Fruit fly (Drosophila melanogaster): ENCODE results near the gene Drak.
A peak's percentile ranks its signal among the peaks of the same experiment; 100 is the strongest.

The Drak gene

DNA sequence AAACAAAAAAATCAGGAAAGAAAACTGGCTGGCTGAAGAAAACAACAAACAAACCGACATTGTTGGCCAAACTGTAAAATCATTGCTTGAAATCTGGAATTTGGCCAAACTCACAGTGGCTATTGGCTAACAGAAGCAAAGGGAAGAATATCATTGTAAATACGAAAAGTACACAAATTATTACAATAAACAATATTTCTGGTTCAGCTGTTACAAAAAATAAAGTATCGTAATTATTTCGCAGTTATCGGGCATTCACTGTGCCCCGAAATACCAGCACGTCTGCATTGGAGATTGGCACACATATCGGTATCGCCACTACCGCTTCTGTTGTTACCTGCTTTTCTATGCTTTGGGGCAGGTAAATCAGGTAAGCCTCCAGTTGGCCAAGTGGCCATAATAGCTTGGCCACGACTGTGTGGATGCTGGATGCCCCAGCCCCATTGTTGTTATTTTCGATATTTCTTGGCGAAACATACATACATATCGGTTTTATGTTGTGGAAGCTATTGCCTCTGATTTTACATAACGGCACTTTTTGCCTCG, 41.8 kb upstream of the Drak start (continued):
- peak; percentile 65 for TF ChIP-seq CG17359 (tag; optimal IDR thresholded peaks at IDR 0.05)
- no peak for TF ChIP-seq CG10431 (GFP tag; optimal IDR thresholded peaks at IDR 0.05)
- no peak for TF ChIP-seq CG10654 (GFP tag; optimal IDR thresholded peaks at IDR 0.05)
- no peak for TF ChIP-seq Sry-β (GFP tag; optimal IDR thresholded peaks at IDR 0.05)
- TF ChIP-seq Sox100B (GFP tag; optimal IDR thresholded peaks at IDR 0.05): no peak
- TF ChIP-seq dati (GFP tag; IDR thresholded peaks at IDR 0.05): no peak
- no peak for TF ChIP-seq ro (GFP tag; IDR thresholded peaks at IDR 0.05)
- TF ChIP-seq gem (tag; optimal IDR thresholded peaks at IDR 0.05): peak; percentile 63
- TF ChIP-seq CG31441 (GFP tag; IDR thresholded peaks at IDR 0.05): no peak
- no peak for TF ChIP-seq B-H2 (GFP tag; optimal IDR thresholded peaks at IDR 0.05)
- no peak for TF ChIP-seq CG16863 (GFP tag; optimal IDR thresholded peaks at IDR 0.05)
- peak; percentile 66 for TF ChIP-seq dmrt99B (tag; optimal IDR thresholded peaks at IDR 0.05)
- no peak for TF ChIP-seq Bdp1 (GFP tag; optimal IDR thresholded peaks at IDR 0.05)
- 0 out of 3 replicates have a peak, but pooled peaks have one; percentile 43 for TF ChIP-seq zfh1 (GFP tag; IDR thresholded peaks at IDR 0.05)
- no peak for TF ChIP-seq tna (GFP tag; IDR thresholded peaks at IDR 0.05; ENCODE audit: partially characterized antibody)
- TF ChIP-seq Scr (GFP tag; IDR thresholded peaks at IDR 0.05; ENCODE audit: partially characterized antibody): no peak
- peak; percentile 32 for TF ChIP-seq Fer2 (tag; optimal IDR thresholded peaks at IDR 0.05)
- TF ChIP-seq Stat92E (GFP tag; optimal IDR thresholded peaks at IDR 0.05): no peak
- no peak for TF ChIP-seq CG1832 (GFP tag; optimal IDR thresholded peaks at IDR 0.05)
- TF ChIP-seq rib (GFP tag; IDR thresholded peaks at IDR 0.05): peak; percentile 20; the same call in 1 of the 2 replicates
- TF ChIP-seq ham (GFP tag; IDR thresholded peaks at IDR 0.05): no peak
- TF ChIP-seq BEAF-32 (GFP tag; optimal IDR thresholded peaks at IDR 0.05): no peak
- TF ChIP-seq repo (GFP tag; optimal IDR thresholded peaks at IDR 0.05): no peak
- TF ChIP-seq twi (tag; optimal IDR thresholded peaks at IDR 0.05): no peak
- no peak for TF ChIP-seq CG16813 (GFP tag; IDR thresholded peaks at IDR 0.05; ENCODE audit: partially characterized antibody)
- TF ChIP-seq Dbx (GFP tag; IDR thresholded peaks at IDR 0.05): peak; percentile 33; the same call in 1 of the 3 replicates
- no peak for TF ChIP-seq Atf3 (GFP tag; optimal IDR thresholded peaks at IDR 0.05)
- peak; percentile 24 for TF ChIP-seq CG1792 (GFP tag; optimal IDR thresholded peaks at IDR 0.05)
- peak; percentile 25 for TF ChIP-seq zfh2 (GFP tag; optimal IDR thresholded peaks at IDR 0.05)
- TF ChIP-seq kni (GFP tag; optimal IDR thresholded peaks at IDR 0.05): no peak
- no peak for TF ChIP-seq en (GFP tag; optimal IDR thresholded peaks at IDR 0.05)
- peak; percentile 61 for TF ChIP-seq CG17328 (GFP tag; IDR thresholded peaks at IDR 0.05)
- no peak for TF ChIP-seq ash1 (GFP tag; optimal IDR thresholded peaks at IDR 0.05)
- no peak for TF ChIP-seq hbn (GFP tag; IDR thresholded peaks at IDR 0.05; ENCODE audit: partially characterized antibody)
- peak; percentile 5 for TF ChIP-seq Ssrp (tag; optimal IDR thresholded peaks at IDR 0.05)
- peak; percentile 39; the same call in 1 of the 2 replicates for TF ChIP-seq dimm (GFP tag; IDR thresholded peaks at IDR 0.05)
- TF ChIP-seq br (optimal IDR thresholded peaks at IDR 0.05): no peak
- TF ChIP-seq CG1233 (GFP tag; optimal IDR thresholded peaks at IDR 0.05): no peak
- no peak for TF ChIP-seq gt (GFP tag; IDR thresholded peaks at IDR 0.05)
- TF ChIP-seq pita (GFP tag; optimal IDR thresholded peaks at IDR 0.05): no peak
- TF ChIP-seq fru (optimal IDR thresholded peaks at IDR 0.05): no peak
- peak; percentile 82 for TF ChIP-seq dysf (GFP tag; IDR thresholded peaks at IDR 0.05)
- TF ChIP-seq CG3065 (GFP tag; optimal IDR thresholded peaks at IDR 0.05): no peak
- no peak for TF ChIP-seq Dll (GFP tag; IDR thresholded peaks at IDR 0.05; ENCODE audit: partially characterized antibody)
- no peak for TF ChIP-seq CG14860 (GFP tag; IDR thresholded peaks at IDR 0.05; ENCODE audit: partially characterized antibody)
- TF ChIP-seq nerfin-1 (tag; optimal IDR thresholded peaks at IDR 0.05): no peak
- no peak for TF ChIP-seq Six4 (GFP tag; optimal IDR thresholded peaks at IDR 0.05)
- no peak for TF ChIP-seq dmrt11E (tag; optimal IDR thresholded peaks at IDR 0.05)
- TF ChIP-seq CG13775 (GFP tag; optimal IDR thresholded peaks at IDR 0.05): no peak
- TF ChIP-seq CG15601 (tag; optimal IDR thresholded peaks at IDR 0.05): no peak
- TF ChIP-seq H2.0 (GFP tag; IDR thresholded peaks at IDR 0.05): peak; percentile 76

All from whole organism, embryonic.